Worm (Caenorhabditis elegans) whole organism, L4 larva: ENCODE results near the gene ifa-3.

ENCODE experiments used
- D1046.2 ChIP-seq: fragments of 200-800 bp; sonication (Bioruptor generic); IDR thresholded peaks from 2 replicates; pipeline ENCODE4 v1.3.6; 2022; ENCODE audit warnings: missing genetic modification characterization, missing compliant biosample characterization
- F10B5.3 ChIP-seq: sonication (generic microtip); optimal IDR thresholded peaks from 2 replicates; lab custom pipeline; 2016; ENCODE audit warnings: mild to moderate bottlenecking, missing genetic modification characterization, missing compliant biosample characterization
- F26F4.8 ChIP-seq: fragments of 200-800 bp; sonication (Bioruptor generic); conservative IDR thresholded peaks from 2 replicates; pipeline ENCODE4 v1.3.6; 2022; ENCODE audit warnings: missing genetic modification characterization, missing compliant biosample characterization
- F37D6.2 ChIP-seq: sonication (generic microtip); optimal IDR thresholded peaks from 2 replicates; lab custom pipeline; 2016; ENCODE audit warnings: mild to moderate bottlenecking, missing genetic modification characterization, missing compliant biosample characterization
- F44E2.7 ChIP-seq: fragments of 200-800 bp; sonication (Bioruptor generic); IDR thresholded peaks from 2 replicates; pipeline ENCODE4 v2.1.2; 2022; ENCODE audit warnings: missing genetic modification characterization, missing compliant biosample characterization
- T26A8.4 ChIP-seq: fragments of 200-800 bp; sonication (Bioruptor generic); IDR thresholded peaks from 2 replicates; pipeline ENCODE4 v1.3.6; 2022; ENCODE audit warnings: missing genetic modification characterization, missing compliant biosample characterization
- Y75B8A.6 ChIP-seq: fragments of 200-800 bp; sonication (Bioruptor generic); IDR thresholded peaks from 2 replicates; pipeline ENCODE4 v1.3.6; 2022; ENCODE audit warnings: missing genetic modification reagents, missing genetic modification characterization, missing compliant biosample characterization
- ZK546.5 ChIP-seq, 2 experiments: sonication (generic microtip); optimal IDR thresholded peaks; 2 replicates each; lab custom pipeline; 2017; ENCODE audit warnings: missing biosample characterization in 2 of 2, missing genetic modification characterization in 2 of 2
- aly-2 ChIP-seq: sonication (generic microtip); optimal IDR thresholded peaks from 2 replicates; lab custom pipeline; 2018; ENCODE audit warnings: missing biosample characterization, missing genetic modification characterization
- ama-1 ChIP-seq: fragments of 150-350 bp; optimal IDR thresholded peaks from 2 replicates; lab custom pipeline; 2014; ENCODE audit warnings: inconsistent platforms, mixed read lengths
- attf-4 ChIP-seq: sonication (generic microtip); optimal IDR thresholded peaks from 3 replicates; lab custom pipeline; 2017; ENCODE audit warnings: missing biosample characterization, missing genetic modification characterization
- ceh-28 ChIP-seq: fragments of 150-350 bp; optimal IDR thresholded peaks from 2 replicates; lab custom pipeline; 2014; ENCODE audit warnings: missing biosample characterization, missing genetic modification reagents, missing genetic modification characterization
- ceh-32 ChIP-seq: sonication (generic microtip); optimal IDR thresholded peaks from 2 replicates; lab custom pipeline; 2016; ENCODE audit warnings: mild to moderate bottlenecking, missing genetic modification characterization, missing compliant biosample characterization; ENCODE audit not compliant: poor library complexity
- ceh-82 ChIP-seq: sonication (generic microtip); optimal IDR thresholded peaks from 2 replicates; lab custom pipeline; 2017; ENCODE audit warnings: missing biosample characterization, missing genetic modification characterization
- daf-16 ChIP-seq, 3 experiments: sonication (generic microtip); optimal IDR thresholded peaks; 2 replicates each; lab custom pipeline; 2016 to 2017; ENCODE audit warnings: missing genetic modification characterization in 3 of 3, missing genetic modification reagents in 3 of 3, mild to moderate bottlenecking in 2 of 3, missing compliant biosample characterization in 2 of 3, missing biosample characterization in 1 of 3, moderate library complexity in 1 of 3
- daf-19 ChIP-seq: fragments of 200-800 bp; sonication (Bioruptor generic); conservative IDR thresholded peaks from 2 replicates; pipeline ENCODE4 v1.3.6; 2022; ENCODE audit warnings: missing genetic modification characterization, missing compliant biosample characterization
- dmd-6 ChIP-seq: fragments of 200-800 bp; sonication (Bioruptor generic); IDR thresholded peaks from 2 replicates; pipeline ENCODE4 v1.3.6; 2022; ENCODE audit warnings: missing genetic modification reagents, missing genetic modification characterization, missing compliant biosample characterization
- dmd-8 ChIP-seq: fragments of 200-800 bp; sonication (Bioruptor generic); IDR thresholded peaks from 2 replicates; pipeline ENCODE4 v1.3.6; 2022; ENCODE audit warnings: missing genetic modification characterization, missing compliant biosample characterization
- dve-1 ChIP-seq: sonication (generic microtip); optimal IDR thresholded peaks from 2 replicates; lab custom pipeline; 2017; ENCODE audit warnings: antibody characterized with exemption, mild to moderate bottlenecking, missing genetic modification characterization, missing compliant biosample characterization; ENCODE audit not compliant: insufficient read depth
- egl-27 ChIP-seq: sonication (generic microtip); optimal IDR thresholded peaks from 3 replicates; lab custom pipeline; 2017; ENCODE audit warnings: missing biosample characterization, missing genetic modification reagents, missing genetic modification characterization
- egl-43 ChIP-seq: fragments of 200-800 bp; sonication (Bioruptor generic); IDR thresholded peaks from 2 replicates; pipeline ENCODE4 v1.3.6; 2022; ENCODE audit warnings: missing genetic modification reagents, missing genetic modification characterization, missing compliant biosample characterization
- hif-1 ChIP-seq, 2 experiments: sonication (generic microtip); optimal IDR thresholded peaks; 2 replicates each; lab custom pipeline; 2016 to 2017; ENCODE audit warnings: missing compliant biosample characterization in 2 of 2, missing genetic modification characterization in 2 of 2, missing genetic modification reagents in 2 of 2, missing genotype in 2 of 2, mild to moderate bottlenecking in 1 of 2
- hlh-30 ChIP-seq: sonication (generic microtip); optimal IDR thresholded peaks from 2 replicates; lab custom pipeline; 2017; ENCODE audit warnings: antibody characterized with exemption, mild to moderate bottlenecking, missing genetic modification characterization, missing compliant biosample characterization; ENCODE audit not compliant: insufficient read depth
- jun-1 ChIP-seq: fragments of 150-350 bp; optimal IDR thresholded peaks from 2 replicates; lab custom pipeline; 2014; ENCODE audit warnings: missing biosample characterization, missing genetic modification reagents, missing genetic modification characterization
- lin-13 ChIP-seq: fragments of 150-350 bp; optimal IDR thresholded peaks from 2 replicates; lab custom pipeline; 2014; ENCODE audit warnings: missing biosample characterization, missing genetic modification reagents, missing genetic modification characterization
- lin-29 ChIP-seq: fragments of 200-800 bp; sonication (Bioruptor generic); IDR thresholded peaks from 2 replicates; pipeline ENCODE4 v1.3.6; 2022; ENCODE audit warnings: missing genetic modification reagents, missing genetic modification characterization, missing compliant biosample characterization
- lir-3 ChIP-seq: sonication (generic microtip); optimal IDR thresholded peaks from 2 replicates; lab custom pipeline; 2016; ENCODE audit warnings: mild to moderate bottlenecking, missing genetic modification characterization, missing compliant biosample characterization
- madf-9 ChIP-seq: fragments of 200-800 bp; sonication (Bioruptor generic); conservative IDR thresholded peaks from 2 replicates; pipeline ENCODE4 v1.3.6; 2022; ENCODE audit warnings: missing genetic modification reagents, missing genetic modification characterization, missing compliant biosample characterization
- mdl-1 ChIP-seq, 2 experiments: fragments of 150-350 bp in 1 of 2; sonication (generic microtip) in 1 of 2; optimal IDR thresholded peaks; 2 replicates each; lab custom pipeline; 2014 to 2017; ENCODE audit warnings: missing biosample characterization in 2 of 2, missing genetic modification characterization in 2 of 2
- mxl-3 ChIP-seq: fragments of 200-800 bp; sonication (Bioruptor generic); optimal IDR thresholded peaks from 2 replicates; lab custom pipeline; 2018; ENCODE audit warnings: mild to moderate bottlenecking, missing genetic modification characterization, missing compliant biosample characterization
- nhr-102 ChIP-seq: sonication (generic microtip); optimal IDR thresholded peaks from 2 replicates; lab custom pipeline; 2016; ENCODE audit warnings: mild to moderate bottlenecking, missing genetic modification characterization, moderate library complexity, missing compliant biosample characterization
- nhr-25 ChIP-seq: sonication (generic microtip); optimal IDR thresholded peaks from 2 replicates; lab custom pipeline; 2017; ENCODE audit warnings: missing genetic modification characterization, mild to moderate bottlenecking, missing compliant biosample characterization, antibody characterized with exemption, moderate library complexity, borderline replicate concordance; ENCODE audit not compliant: insufficient read depth
- nhr-42 ChIP-seq: fragments of 200-800 bp; sonication (Bioruptor generic); IDR thresholded peaks from 2 replicates; pipeline ENCODE4 v1.3.6; 2022; ENCODE audit warnings: missing genetic modification characterization, missing compliant biosample characterization
- rbr-2 ChIP-seq: sonication (generic microtip); optimal IDR thresholded peaks from 2 replicates; lab custom pipeline; 2016; ENCODE audit warnings: missing genotype, missing genetic modification characterization, missing compliant biosample characterization
- sdz-12 ChIP-seq: fragments of 200-800 bp; sonication (Bioruptor generic); optimal IDR thresholded peaks from 2 replicates; lab custom pipeline; 2018; ENCODE audit warnings: mild to moderate bottlenecking, missing genetic modification characterization, missing compliant biosample characterization
- skn-1 ChIP-seq: fragments of 150-350 bp; optimal IDR thresholded peaks from 2 replicates; lab custom pipeline; 2014; ENCODE audit warnings: missing biosample characterization, missing genetic modification characterization
- snpc-1.2 ChIP-seq: fragments of 200-800 bp; sonication (Bioruptor generic); IDR thresholded peaks from 2 replicates; pipeline ENCODE4 v1.3.6; 2022; ENCODE audit warnings: missing genetic modification reagents, missing genetic modification characterization, missing compliant biosample characterization
- spr-1 ChIP-seq: sonication (generic microtip); optimal IDR thresholded peaks from 2 replicates; lab custom pipeline; 2016; ENCODE audit warnings: mild to moderate bottlenecking, missing genetic modification characterization, missing compliant biosample characterization
- tra-1 ChIP-seq: fragments of 200-800 bp; sonication (Bioruptor generic); IDR thresholded peaks from 2 replicates; pipeline ENCODE4 v1.3.6; 2022; ENCODE audit warnings: missing genetic modification reagents, missing genetic modification characterization, missing compliant biosample characterization
- unc-130 ChIP-seq: sonication (generic microtip); optimal IDR thresholded peaks from 2 replicates; lab custom pipeline; 2016; ENCODE audit warnings: missing genetic modification reagents, missing genetic modification characterization, missing compliant biosample characterization
- unc-62 ChIP-seq, 3 experiments: fragments of 150-350 bp in 1 of 3; sonication (generic microtip); optimal IDR thresholded peaks in 2 of 3; peaks in 1 of 3; 1 replicate in 1 of 3; 2 replicates in 2 of 3; lab custom pipeline; 2014 to 2017; ENCODE audit warnings: missing biosample characterization in 3 of 3, missing genetic modification characterization in 3 of 3, missing genetic modification reagents in 3 of 3, missing genotype in 1 of 3
- vab-7 ChIP-seq: fragments of 200-800 bp; sonication (Bioruptor generic); IDR thresholded peaks from 2 replicates; pipeline ENCODE4 v1.3.6; 2022; ENCODE audit warnings: missing genetic modification reagents, missing genetic modification characterization, missing compliant biosample characterization
- zag-1 ChIP-seq: fragments of 150-350 bp; optimal IDR thresholded peaks from 2 replicates; lab custom pipeline; 2014; ENCODE audit warnings: missing biosample characterization, missing genetic modification characterization
- zip-11 ChIP-seq: fragments of 200-800 bp; sonication (Bioruptor generic); IDR thresholded peaks from 2 replicates; pipeline ENCODE4 v1.3.6; 2022; ENCODE audit warnings: missing genetic modification characterization, missing compliant biosample characterization
- zip-2 ChIP-seq: fragments of 150-350 bp; optimal IDR thresholded peaks from 2 replicates; lab custom pipeline; 2014; ENCODE audit warnings: missing biosample characterization, missing genetic modification characterization

The ifa-3 gene

ce11 chrX:16218306-16218705 lies 51.6 kb downstream of the ifa-3 start (continued):
- TF ChIP-seq attf-4 (tag; lab: Kevin White, UChicago) (no peak), unc-130 (GFP tag; lab: Kevin White, UChicago) (no peak), zag-1 (tag; lab: Kevin White, UChicago) (no peak), vab-7 (GFP tag; lab: Robert Waterston, UW) (no peak), lin-13 (GFP tag; lab: Kevin White, UChicago) (no peak), nhr-25 (no peak), lir-3 (tag; lab: Kevin White, UChicago) (no peak), mxl-3 (peak; percentile 24), zip-2 (tag; lab: Kevin White, UChicago) (no peak), ceh-28 (tag; lab: Kevin White, UChicago) (no peak), ceh-32 (tag; lab: Kevin White, UChicago) (no peak), daf-19 (GFP tag; lab: Robert Waterston, UW) (no peak), sdz-12 (GFP tag; lab: Kevin White, UChicago) (no peak), daf-16 (GFP tag; optimal IDR thresholded peaks at IDR 0.05; lab: Kevin White, UChicago) (no peak), daf-16 (tag; optimal IDR thresholded peaks at IDR 0.05; lab: Kevin White, UChicago) (peak; percentile 23), nhr-42 (GFP tag; lab: Robert Waterston, UW) (no peak), hif-1 (tag; optimal IDR thresholded peaks at IDR 0.05; lab: Kevin White, UChicago) (peak in 1 of 2 experiments; percentile 9), spr-1 (tag; lab: Kevin White, UChicago) (no peak), lin-29 (no peak), F10B5.3 (tag; lab: Kevin White, UChicago) (no peak), F37D6.2 (tag; lab: Kevin White, UChicago) (no peak), dve-1 (peak; percentile 40), nhr-102 (tag; lab: Kevin White, UChicago) (no peak), ceh-82 (tag; lab: Kevin White, UChicago) (no peak), hlh-30 (peak; percentile 96), zip-11 (GFP tag; lab: Robert Waterston, UW) (no peak), rbr-2 (tag; lab: Kevin White, UChicago) (no peak), skn-1 (no peak), T26A8.4 (0 out of 2 replicates have a peak, but pooled peaks have one; percentile 43), dmd-6 (GFP tag; lab: Robert Waterston, UW) (peak; percentile 78), ZK546.5 (tag; optimal IDR thresholded peaks at IDR 0.05; lab: Kevin White, UChicago) (no peak)

- TF ChIP-seq skn-1 (no peak), snpc-1.2 (GFP tag; lab: Robert Waterston, UW) (peak; percentile 54; the same call in 1 of the 2 replicates), mdl-1 (tag; optimal IDR thresholded peaks at IDR 0.05; lab: Kevin White, UChicago) (no peak), dmd-6 (GFP tag; lab: Robert Waterston, UW) (no peak), F44E2.7 (GFP tag; lab: Robert Waterston, UW) (no peak), mxl-3 (no peak), tra-1 (GFP tag; lab: Robert Waterston, UW) (peak; percentile 15; the same call in 1 of the 2 replicates), D1046.2 (GFP tag; lab: Robert Waterston, UW) (no peak), spr-1 (tag; lab: Kevin White, UChicago) (no peak), egl-27 (tag; lab: Kevin White, UChicago) (no peak), F26F4.8 (GFP tag; lab: Robert Waterston, UW) (0 out of 2 replicates have a peak, but pooled peaks have one; percentile 57), zip-11 (GFP tag; lab: Robert Waterston, UW) (no peak), unc-62 (GFP tag; optimal IDR thresholded peaks at IDR 0.05 in 1 of 2; lab: Kevin White, UChicago) (peak in 1 of 2 experiments; percentile 65), unc-62 (tag; optimal IDR thresholded peaks at IDR 0.05; lab: Kevin White, UChicago) (no peak), jun-1 (tag; lab: Kevin White, UChicago) (no peak), dmd-8 (0 out of 2 replicates have a peak, but pooled peaks have one; percentile 25), vab-7 (GFP tag; lab: Robert Waterston, UW) (0 out of 2 replicates have a peak, but pooled peaks have one; percentile 36), egl-43 (GFP tag; lab: Robert Waterston, UW) (0 out of 2 replicates have a peak, but pooled peaks have one; percentile 34), nhr-42 (GFP tag; lab: Robert Waterston, UW) (no peak), madf-9 (GFP tag; lab: Robert Waterston, UW) (no peak), Y75B8A.6 (no peak), aly-2 (tag; lab: Kevin White, UChicago) (no peak), ama-1 (lab: Kevin White, UChicago) (no peak)
Observed at ce11 chrX:16217749-16218148, 52.1 kb downstream of the ifa-3 start.
